Worm (Caenorhabditis elegans) whole organism, young adult: ENCODE results near the gene cyn-17.

ENCODE experiments used
- B0336.3 ChIP-seq: fragments of 200-800 bp; sonication (Bioruptor generic); IDR thresholded peaks from 2 replicates; pipeline ENCODE4 v1.3.6; 2022; ENCODE audit warnings: missing genetic modification characterization, missing compliant biosample characterization
- C17E4.6 ChIP-seq: fragments of 200-800 bp; sonication (Bioruptor generic); IDR thresholded peaks from 2 replicates; pipeline ENCODE4 v1.3.6; 2022; ENCODE audit warnings: missing genetic modification reagents, missing genetic modification characterization, missing compliant biosample characterization
- F22D6.2 ChIP-seq: sonication (generic microtip); optimal IDR thresholded peaks from 2 replicates; lab custom pipeline; 2016; ENCODE audit warnings: mild to moderate bottlenecking, missing genetic modification characterization, missing compliant biosample characterization
- F57C9.4 ChIP-seq: sonication (generic microtip); optimal IDR thresholded peaks from 2 replicates; lab custom pipeline; 2017; ENCODE audit warnings: mild to moderate bottlenecking, missing genetic modification characterization, missing compliant biosample characterization
- K11D2.4 ChIP-seq: fragments of 200-800 bp; sonication (Bioruptor generic); IDR thresholded peaks from 2 replicates; pipeline ENCODE4 v1.3.6; 2022; ENCODE audit warnings: missing genetic modification reagents, missing genetic modification characterization, missing compliant biosample characterization
- T07F8.4 ChIP-seq: sonication (generic microtip); optimal IDR thresholded peaks from 2 replicates; lab custom pipeline; 2016; ENCODE audit warnings: mild to moderate bottlenecking, missing genetic modification characterization, moderate library complexity, missing compliant biosample characterization
- Y53G8AR.9 ChIP-seq: fragments of 200-800 bp; sonication (Bioruptor generic); conservative IDR thresholded peaks from 2 replicates; pipeline ENCODE4 v1.3.6; 2022; ENCODE audit warnings: missing genetic modification reagents, missing genetic modification characterization, missing compliant biosample characterization
- Y56A3A.18 ChIP-seq: fragments of 200-800 bp; sonication (Bioruptor generic); IDR thresholded peaks from 2 replicates; pipeline ENCODE4 v1.3.6; 2022; ENCODE audit warnings: missing genetic modification reagents, missing genetic modification characterization, missing compliant biosample characterization
- ZK185.1 ChIP-seq: sonication (generic microtip); optimal IDR thresholded peaks from 2 replicates; lab custom pipeline; 2016; ENCODE audit warnings: mild to moderate bottlenecking, missing genetic modification characterization, missing compliant biosample characterization; ENCODE audit not compliant: poor library complexity, severe bottlenecking
- aptf-3 ChIP-seq: fragments of 200-800 bp; sonication (Bioruptor generic); IDR thresholded peaks from 2 replicates; pipeline ENCODE4 v1.3.6; 2022; ENCODE audit warnings: missing genetic modification characterization, missing compliant biosample characterization
- attf-6 ChIP-seq: fragments of 200-800 bp; sonication (Bioruptor generic); IDR thresholded peaks from 2 replicates; pipeline ENCODE4 v1.3.6; 2022; ENCODE audit warnings: missing genetic modification reagents, missing genetic modification characterization, missing compliant biosample characterization
- cebp-2 ChIP-seq: fragments of 200-800 bp; sonication (Bioruptor generic); IDR thresholded peaks from 2 replicates; pipeline ENCODE4 v1.3.6; 2022; ENCODE audit warnings: missing genetic modification characterization, missing compliant biosample characterization
- ceh-40 ChIP-seq: fragments of 200-800 bp; sonication (Bioruptor generic); IDR thresholded peaks from 2 replicates; pipeline ENCODE4 v1.3.6; 2022; ENCODE audit warnings: missing genetic modification characterization, missing compliant biosample characterization
- ceh-58 ChIP-seq: fragments of 200-800 bp; sonication (Bioruptor generic); IDR thresholded peaks from 2 replicates; pipeline ENCODE4 v1.3.6; 2022; ENCODE audit warnings: missing genetic modification characterization, missing compliant biosample characterization
- ceh-79 ChIP-seq: sonication (generic microtip); optimal IDR thresholded peaks from 2 replicates; lab custom pipeline; 2017; ENCODE audit warnings: mild to moderate bottlenecking, missing genetic modification characterization, missing compliant biosample characterization
- die-1 ChIP-seq: sonication (generic microtip); optimal IDR thresholded peaks from 2 replicates; lab custom pipeline; 2016; ENCODE audit warnings: missing genotype, mild to moderate bottlenecking, missing genetic modification characterization, missing compliant biosample characterization
- dox-1 ChIP-seq: fragments of 200-800 bp; sonication (Bioruptor generic); IDR thresholded peaks from 2 replicates; pipeline ENCODE4 v1.3.6; 2022; ENCODE audit warnings: missing genetic modification reagents, missing genetic modification characterization, missing compliant biosample characterization
- egl-18 ChIP-seq: fragments of 200-800 bp; sonication (Bioruptor generic); IDR thresholded peaks from 2 replicates; pipeline ENCODE4 v1.3.6; 2022; ENCODE audit warnings: missing genetic modification reagents, missing genetic modification characterization, missing compliant biosample characterization
- egrh-3 ChIP-seq: fragments of 200-800 bp; sonication (Bioruptor generic); IDR thresholded peaks from 2 replicates; pipeline ENCODE4 v1.3.6; 2022; ENCODE audit warnings: missing genetic modification reagents, missing genetic modification characterization, missing compliant biosample characterization
- fkh-3 ChIP-seq: sonication (generic microtip); optimal IDR thresholded peaks from 2 replicates; lab custom pipeline; 2016; ENCODE audit warnings: mild to moderate bottlenecking, missing genetic modification characterization, missing compliant biosample characterization
- him-1 ChIP-seq: sonication (generic microtip); optimal IDR thresholded peaks from 2 replicates; lab custom pipeline; 2016; ENCODE audit warnings: missing genotype, missing genetic modification reagents, missing genetic modification characterization, missing compliant biosample characterization
- hlh-26 ChIP-seq: fragments of 200-800 bp; sonication (Bioruptor generic); conservative IDR thresholded peaks from 2 replicates; pipeline ENCODE4 v1.3.6; 2022; ENCODE audit warnings: missing genetic modification reagents, missing genetic modification characterization, missing compliant biosample characterization
- hrde-1 ChIP-seq: sonication (generic microtip); optimal IDR thresholded peaks from 2 replicates; lab custom pipeline; 2016; ENCODE audit warnings: missing genetic modification characterization, mild to moderate bottlenecking, missing compliant biosample characterization, moderate library complexity, missing genotype, missing genetic modification reagents, borderline replicate concordance
- hsf-1 ChIP-seq: fragments of 200-800 bp; sonication (Bioruptor generic); IDR thresholded peaks from 2 replicates; pipeline ENCODE4 v1.3.6; 2022; ENCODE audit warnings: missing genetic modification reagents, missing genetic modification characterization, missing compliant biosample characterization
- lin-26 ChIP-seq: fragments of 200-800 bp; sonication (Bioruptor generic); IDR thresholded peaks from 2 replicates; pipeline ENCODE4 v1.3.6; 2022; ENCODE audit warnings: missing genetic modification reagents, missing genetic modification characterization, missing compliant biosample characterization
- lin-35 ChIP-seq, 3 experiments: fragments of 150-350 bp in 2 of 3; sonication (generic microtip) in 1 of 3; optimal IDR thresholded peaks; 2 replicates each; lab custom pipeline; 2014 to 2018; ENCODE audit warnings: missing biosample characterization in 3 of 3, missing genetic modification characterization in 3 of 3, missing genetic modification reagents in 3 of 3
- lin-40 ChIP-seq: sonication (generic microtip); optimal IDR thresholded peaks from 2 replicates; lab custom pipeline; 2016; ENCODE audit warnings: missing genetic modification characterization, mild to moderate bottlenecking, missing compliant biosample characterization, missing genotype, missing genetic modification reagents
- lin-54 ChIP-seq: fragments of 200-800 bp; sonication (Bioruptor generic); optimal IDR thresholded peaks from 2 replicates; lab custom pipeline; 2018; ENCODE audit warnings: mild to moderate bottlenecking, missing genetic modification characterization, missing compliant biosample characterization
- madf-3 ChIP-seq: fragments of 200-800 bp; sonication (Bioruptor generic); IDR thresholded peaks from 2 replicates; pipeline ENCODE4 v1.3.6; 2022; ENCODE audit warnings: missing genetic modification reagents, missing genetic modification characterization, missing compliant biosample characterization
- mcd-1 ChIP-seq: fragments of 200-800 bp; sonication (Bioruptor generic); IDR thresholded peaks from 2 replicates; pipeline ENCODE4 v1.3.6; 2022; ENCODE audit warnings: missing genetic modification reagents, missing genetic modification characterization, missing compliant biosample characterization
- nfyb-1 ChIP-seq: fragments of 200-800 bp; sonication (Bioruptor generic); IDR thresholded peaks from 2 replicates; pipeline ENCODE4 v1.3.6; 2022; ENCODE audit warnings: missing genetic modification reagents, missing genetic modification characterization, missing compliant biosample characterization
- nhr-27 ChIP-seq: fragments of 200-800 bp; sonication (Bioruptor generic); optimal IDR thresholded peaks from 2 replicates; lab custom pipeline; 2018; ENCODE audit warnings: mild to moderate bottlenecking, missing genetic modification characterization, moderate library complexity, missing compliant biosample characterization
- repo-1 ChIP-seq: sonication (generic microtip); optimal IDR thresholded peaks from 2 replicates; lab custom pipeline; 2017; ENCODE audit warnings: mild to moderate bottlenecking, missing genetic modification characterization, missing compliant biosample characterization
- sea-2 ChIP-seq: fragments of 200-800 bp; sonication (Bioruptor generic); IDR thresholded peaks from 2 replicates; pipeline ENCODE4 v1.3.6; 2022; ENCODE audit warnings: missing genetic modification characterization, missing compliant biosample characterization
- snpc-1.3 ChIP-seq: sonication (generic microtip); optimal IDR thresholded peaks from 2 replicates; lab custom pipeline; 2017; ENCODE audit warnings: missing genetic modification characterization, mild to moderate bottlenecking, missing compliant biosample characterization, antibody characterized with exemption, moderate library complexity, missing genotype, missing genetic modification reagents; ENCODE audit not compliant: insufficient read depth
- sptf-2 ChIP-seq: fragments of 200-800 bp; sonication (Bioruptor generic); optimal IDR thresholded peaks from 2 replicates; lab custom pipeline; 2018; ENCODE audit warnings: mild to moderate bottlenecking, missing genetic modification characterization, missing compliant biosample characterization
- zfh-2 ChIP-seq: fragments of 200-800 bp; sonication (Bioruptor generic); conservative IDR thresholded peaks from 2 replicates; pipeline ENCODE4 v1.3.6; 2022; ENCODE audit warnings: missing genetic modification reagents, missing genetic modification characterization, missing compliant biosample characterization
- zim-3 ChIP-seq: sonication (generic microtip); optimal IDR thresholded peaks from 2 replicates; lab custom pipeline; 2017; ENCODE audit warnings: mild to moderate bottlenecking, missing genetic modification characterization, moderate library complexity, missing compliant biosample characterization
- ztf-22 ChIP-seq: fragments of 200-800 bp; sonication (Bioruptor generic); optimal IDR thresholded peaks from 2 replicates; lab custom pipeline; 2018; ENCODE audit warnings: mild to moderate bottlenecking, missing genetic modification characterization, moderate library complexity, missing compliant biosample characterization
- ztf-26 ChIP-seq: sonication (generic microtip); optimal IDR thresholded peaks from 2 replicates; lab custom pipeline; 2017; ENCODE audit warnings: missing genetic modification characterization, missing compliant biosample characterization

The cyn-17 gene

ce11 chrV:5833531-5833930 lies 34.1 kb downstream of the cyn-17 start, which contains the start of gene srh-76:
Gene srh-76 (plus strand): TSS chrV:5833831.
- TF ChIP-seq dox-1 (GFP tag; lab: Robert Waterston, UW), result no peak
- no peak for TF ChIP-seq fkh-3 (tag; lab: Kevin White, UChicago)
- no peak for TF ChIP-seq sptf-2 (GFP tag; lab: Kevin White, UChicago)
- no peak for TF ChIP-seq snpc-1.3 (tag; lab: Kevin White, UChicago)
- no peak for TF ChIP-seq F57C9.4 (tag; lab: Kevin White, UChicago)
- no peak for TF ChIP-seq him-1 (tag; lab: Kevin White, UChicago)
- TF ChIP-seq ceh-58, result no peak
- no peak for TF ChIP-seq hrde-1 (tag; lab: Kevin White, UChicago)
- no peak for TF ChIP-seq lin-35 (GFP tag; optimal IDR thresholded peaks at IDR 0.05; lab: Kevin White, UChicago)
- TF ChIP-seq madf-3 (GFP tag; lab: Robert Waterston, UW), result no peak
- no peak for TF ChIP-seq B0336.3 (GFP tag; lab: Robert Waterston, UW)
- no peak for TF ChIP-seq F22D6.2 (tag; lab: Kevin White, UChicago)
- no peak for TF ChIP-seq hlh-26 (GFP tag; lab: Robert Waterston, UW)
- TF ChIP-seq ztf-22, result no peak
- no peak for TF ChIP-seq hsf-1 (GFP tag; lab: Robert Waterston, UW)
- TF ChIP-seq mcd-1 (GFP tag; lab: Robert Waterston, UW), result no peak
- no peak for TF ChIP-seq attf-6 (GFP tag; lab: Robert Waterston, UW)
- TF ChIP-seq ceh-40 (GFP tag; lab: Robert Waterston, UW), result no peak
- TF ChIP-seq aptf-3 (GFP tag; lab: Robert Waterston, UW), result no peak
- TF ChIP-seq egl-18 (GFP tag; lab: Robert Waterston, UW), result no peak
- TF ChIP-seq, all 124 proteins: peak for 0

DNA sequence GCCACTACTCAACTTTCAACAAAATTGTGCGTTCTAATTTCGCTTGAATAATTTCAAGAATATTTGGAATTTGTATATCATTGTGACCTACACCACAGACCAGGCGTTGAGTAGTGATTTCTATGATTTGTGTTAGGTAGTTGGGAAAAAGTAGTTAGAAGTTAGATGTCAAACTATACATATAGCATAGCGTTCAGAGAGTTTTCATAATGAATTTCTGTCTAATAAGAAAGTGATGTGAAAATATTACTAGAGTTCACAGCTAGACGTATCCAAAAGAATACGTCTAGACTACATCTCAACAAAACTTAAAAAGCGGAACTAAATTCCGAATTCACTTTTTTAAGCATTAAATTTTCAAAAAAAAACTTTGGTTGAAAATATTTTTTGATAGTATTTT lies 35.9 kb downstream of the cyn-17 start:
- TF ChIP-seq C17E4.6 (no peak), ZK185.1 (peak; percentile 30), nfyb-1 (GFP tag; lab: Robert Waterston, UW) (0 out of 2 replicates have a peak, but pooled peaks have one; percentile 27), zim-3 (tag; lab: Kevin White, UChicago) (peak; percentile 28), cebp-2 (GFP tag; lab: Robert Waterston, UW) (no peak), sea-2 (GFP tag; lab: Robert Waterston, UW) (no peak), egl-18 (GFP tag; lab: Robert Waterston, UW) (no peak)

DNA sequence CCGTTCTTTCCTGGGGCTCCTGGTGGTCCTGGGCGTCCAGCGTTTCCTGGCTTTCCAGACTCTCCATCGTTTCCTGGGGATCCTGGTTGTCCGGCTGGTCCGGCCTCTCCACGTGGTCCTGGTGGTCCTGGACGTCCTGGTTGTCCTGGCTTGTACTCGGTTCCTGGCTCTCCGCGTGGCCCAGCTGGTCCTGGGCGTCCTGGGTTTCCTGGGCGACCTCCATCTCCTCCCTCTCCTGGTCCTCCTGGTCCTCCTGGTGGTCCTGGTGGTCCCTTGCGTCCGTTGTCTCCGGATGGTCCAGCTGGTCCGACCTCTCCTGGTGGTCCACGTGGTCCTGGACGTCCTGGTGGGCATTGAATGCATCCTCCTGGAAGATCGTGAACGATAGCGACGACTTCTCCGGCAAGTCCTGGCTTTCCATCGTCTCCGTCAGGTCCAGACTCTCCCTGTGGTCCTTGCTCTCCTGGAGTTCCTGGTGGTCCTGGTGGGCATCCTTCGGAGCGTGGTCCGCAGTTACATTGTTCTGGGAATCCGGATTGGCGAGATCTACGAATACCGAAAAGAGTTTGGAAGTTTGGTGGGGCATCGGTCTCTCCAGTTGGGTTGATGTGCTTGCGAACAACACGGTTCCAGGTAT lies 36.6 kb downstream of the cyn-17 start:
- TF ChIP-seq egrh-3 (GFP tag; lab: Robert Waterston, UW) (peak; percentile 95), ceh-79 (no peak), lin-26 (GFP tag; lab: Robert Waterston, UW) (peak; percentile 77), repo-1 (peak; percentile 65), sptf-2 (GFP tag; lab: Kevin White, UChicago) (no peak), die-1 (tag; lab: Kevin White, UChicago) (peak; percentile 4), nhr-27 (tag; lab: Kevin White, UChicago) (no peak), F22D6.2 (tag; lab: Kevin White, UChicago) (peak; percentile 47), ztf-26 (tag; lab: Kevin White, UChicago) (peak; percentile 94), mcd-1 (GFP tag; lab: Robert Waterston, UW) (peak; percentile 47), zfh-2 (peak; percentile 95), lin-40 (peak; percentile 70), Y53G8AR.9 (peak; percentile 32; the same call in 1 of the 2 replicates), B0336.3 (GFP tag; lab: Robert Waterston, UW) (peak; percentile 65; the same call in 1 of the 2 replicates), hsf-1 (GFP tag; lab: Robert Waterston, UW) (0 out of 2 replicates have a peak, but pooled peaks have one; percentile 20), lin-54 (GFP tag; lab: Kevin White, UChicago) (peak; percentile 20), K11D2.4 (GFP tag; lab: Robert Waterston, UW) (0 out of 2 replicates have a peak, but pooled peaks have one; percentile 15), T07F8.4 (tag; lab: Kevin White, UChicago) (no peak), Y56A3A.18 (GFP tag; lab: Robert Waterston, UW) (peak; percentile 10; the same call in 1 of the 2 replicates)
